Worm (Caenorhabditis elegans) whole organism, L4 larva: Measurements from ENCODE around the gene K12G11.6.

Experiments used
- hlh-30 ChIP-seq: sonication (generic microtip); optimal IDR thresholded peaks from 2 replicates; lab custom pipeline; 2017; ENCODE audit warnings: antibody characterized with exemption, mild to moderate bottlenecking, missing genetic modification characterization, missing compliant biosample characterization; ENCODE audit not compliant: insufficient read depth
- lin-15B ChIP-seq: fragments of 150-350 bp; sonication (generic microtip); optimal IDR thresholded peaks from 3 replicates; lab custom pipeline; 2014; ENCODE audit warnings: missing biosample characterization, missing genetic modification characterization
- mdt-29 ChIP-seq: fragments of 200-800 bp; sonication (Bioruptor generic); IDR thresholded peaks from 2 replicates; pipeline ENCODE4 v1.3.6; 2022; ENCODE audit warnings: missing genetic modification reagents, missing genetic modification characterization, missing compliant biosample characterization
- nhr-48 ChIP-seq: sonication (generic microtip); optimal IDR thresholded peaks from 2 replicates; lab custom pipeline; 2016; ENCODE audit warnings: mild to moderate bottlenecking, missing genetic modification characterization, missing compliant biosample characterization
- skn-1 ChIP-seq: fragments of 150-350 bp; optimal IDR thresholded peaks from 2 replicates; lab custom pipeline; 2014; ENCODE audit warnings: missing biosample characterization, missing genetic modification characterization

DNA sequence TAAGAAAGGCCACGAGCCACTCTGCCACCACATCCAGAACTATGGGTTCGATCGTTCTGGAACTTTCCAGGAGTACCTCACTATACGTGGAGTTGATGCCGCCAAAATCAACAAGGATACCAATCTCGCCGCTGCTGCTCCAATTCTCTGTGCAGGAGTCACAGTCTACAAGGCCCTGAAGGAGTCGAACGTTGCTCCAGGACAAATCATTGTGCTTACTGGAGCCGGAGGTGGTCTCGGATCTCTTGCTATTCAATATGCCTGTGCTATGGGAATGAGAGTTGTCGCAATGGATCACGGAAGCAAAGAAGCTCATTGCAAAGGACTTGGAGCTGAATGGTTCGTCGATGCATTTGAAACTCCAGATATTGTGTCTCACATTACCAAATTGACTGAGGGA is 5.5 kb upstream of the K12G11.6 start:
- TF ChIP-seq nhr-48 (tag; lab: Kevin White, UChicago) = no peak
- TF ChIP-seq skn-1 (tag; lab: Kevin White, UChicago) = no peak
- no peak for TF ChIP-seq lin-15B
- TF ChIP-seq mdt-29 (GFP tag; lab: Robert Waterston, UW) = no peak
- TF ChIP-seq hlh-30 (tag; lab: Kevin White, UChicago) = no peak
